Worm (Caenorhabditis elegans): ENCODE data around the gene ymel-1.

The ymel-1 gene

DNA sequence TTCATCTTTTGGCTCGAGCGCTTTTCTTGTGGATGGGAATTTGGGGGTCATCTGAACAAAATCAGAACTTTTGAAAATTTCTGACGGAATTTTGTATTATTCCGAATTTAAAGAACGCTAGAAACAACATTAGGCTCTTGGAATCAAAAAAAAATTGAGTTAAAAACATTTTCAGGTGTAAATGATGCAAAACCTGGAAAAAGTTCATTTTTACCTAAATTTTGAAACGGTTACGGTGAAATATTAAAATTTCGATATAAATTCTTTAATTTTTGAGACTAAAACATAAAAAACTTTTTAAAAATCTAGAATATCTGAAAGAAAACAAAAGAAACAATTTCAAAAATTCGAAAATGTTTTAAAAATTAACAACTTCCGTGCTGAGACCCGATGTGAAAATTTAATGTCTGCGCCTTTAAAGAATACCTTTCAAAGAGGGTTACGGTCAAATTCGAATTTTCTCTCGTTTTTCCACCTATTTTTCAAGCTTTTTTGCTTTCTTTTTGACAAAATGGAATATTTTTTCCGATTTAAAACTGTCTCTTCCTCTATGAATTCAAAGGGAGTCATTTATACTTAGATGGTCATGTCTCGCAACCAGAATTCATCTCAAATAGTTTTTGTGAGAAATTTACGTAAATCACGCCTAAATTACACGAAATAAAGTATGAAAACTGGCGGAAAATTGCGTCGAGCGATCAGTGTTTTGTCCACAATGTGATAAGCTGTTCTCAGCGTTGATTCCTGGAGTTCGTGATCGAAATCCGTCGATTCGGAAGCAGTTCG lies 26.6 kb downstream of the ymel-1 start, which contains the start of the genes H04D03.2 and ecps-2:
TSS of gene H04D03.2 (minus strand) at position 51 of the 786 bp plus-strand sequence.
TSS of gene ecps-2 (plus strand) at position 736 of the 786 bp plus-strand sequence.
- no peak for TF ChIP-seq ZK546.5 (tag; optimal IDR thresholded peaks at IDR 0.05)
- no peak for TF ChIP-seq Y48G9A.11 (GFP tag; IDR thresholded peaks at IDR 0.05)
- TF ChIP-seq ceh-82 (tag; optimal IDR thresholded peaks at IDR 0.05) = no peak
- peak in 1 of 2 experiments; percentile 66 for TF ChIP-seq unc-62 (GFP tag; optimal IDR thresholded peaks at IDR 0.05 in 1 of 2)
- TF ChIP-seq unc-62 (tag; optimal IDR thresholded peaks at IDR 0.05) = no peak
- no peak for TF ChIP-seq spr-3 (GFP tag; optimal IDR thresholded peaks at IDR 0.05)
- no peak for TF ChIP-seq daf-8 (GFP tag; IDR thresholded peaks at IDR 0.05)
- TF ChIP-seq ces-1 (GFP tag; optimal IDR thresholded peaks at IDR 0.05) = no peak
- TF ChIP-seq nhr-10 (tag; optimal IDR thresholded peaks at IDR 0.05) = no peak

ce11 chrIII:10446730-10447129 lies 30.8 kb downstream of the ymel-1 start, which contains the start of gene H04D03.7:
Gene H04D03.7 (minus strand): TSS chrIII:10446830.
- TF ChIP-seq ceh-82 (tag; optimal IDR thresholded peaks at IDR 0.05) (no peak), lin-38 (GFP tag; IDR thresholded peaks at IDR 0.05) (no peak), nhr-6 (tag; optimal IDR thresholded peaks at IDR 0.05) (no peak), hmg-1.1 (GFP tag; IDR thresholded peaks at IDR 0.05) (no peak), mes-2 (tag; optimal IDR thresholded peaks at IDR 0.05; ENCODE audit: poor library complexity, severe bottlenecking) (no peak), ama-1 (optimal IDR thresholded peaks at IDR 0.05) (no peak), R02D3.7 (tag; optimal IDR thresholded peaks at IDR 0.05) (no peak)

ce11 chrIII:10451012-10451411 lies 35.1 kb downstream of the ymel-1 start, which contains the start of gene H04D03.4:
Gene H04D03.4 (minus strand): TSS chrIII:10451112.
- TF ChIP-seq mdl-1 (tag; optimal IDR thresholded peaks at IDR 0.05) = no peak
- no peak for TF ChIP-seq nhr-77 (tag; optimal IDR thresholded peaks at IDR 0.05)
- TF ChIP-seq nhr-48 (tag; optimal IDR thresholded peaks at IDR 0.05) = no peak
- no peak for TF ChIP-seq daf-16 (GFP tag; optimal IDR thresholded peaks at IDR 0.05)
- no peak for TF ChIP-seq daf-16 (tag; optimal IDR thresholded peaks at IDR 0.05)
- no peak for TF ChIP-seq zfp-2 (tag; optimal IDR thresholded peaks at IDR 0.05)
- TF ChIP-seq F44E2.7 (GFP tag; IDR thresholded peaks at IDR 0.05) = no peak

DNA sequence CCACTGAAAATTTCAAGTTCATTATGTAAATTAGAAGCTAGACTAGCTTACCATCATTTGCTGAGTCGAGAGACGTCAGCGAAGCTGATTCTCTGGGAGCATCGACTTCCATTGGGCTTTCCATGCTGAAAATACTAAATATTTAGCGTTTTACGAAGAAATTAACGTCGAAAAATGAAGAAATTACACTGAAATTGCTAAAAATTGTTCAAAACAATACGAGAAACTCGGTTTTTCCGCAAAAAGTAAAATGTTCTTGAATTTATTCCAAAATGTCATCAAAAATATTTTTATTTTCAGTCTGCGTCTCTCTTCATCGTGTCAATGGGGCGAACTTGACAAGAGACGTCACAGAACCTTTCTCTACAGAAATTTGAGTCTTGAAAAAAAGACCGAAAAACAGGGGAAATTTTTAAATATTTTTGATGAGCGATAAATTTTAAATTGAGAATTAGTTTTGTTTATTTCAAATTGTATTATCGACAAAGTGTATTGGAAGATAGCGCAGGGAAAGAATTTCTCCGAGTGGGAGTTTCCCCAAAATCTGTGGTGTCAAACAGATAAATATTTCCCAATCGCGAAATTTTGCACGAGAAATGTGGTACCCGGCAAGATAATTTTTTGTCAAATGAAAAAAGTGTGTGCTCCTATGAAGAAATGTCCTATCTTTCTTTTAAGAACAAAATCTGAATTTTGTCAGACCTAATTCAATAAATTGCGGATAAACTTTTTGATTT lies 44.7 kb downstream of the ymel-1 start, which contains the start of gene ecps-1:
TSS of gene ecps-1 (minus strand) at position 125 of the 737 bp plus-strand sequence.
- TF ChIP-seq snpc-1.2 (GFP tag; IDR thresholded peaks at IDR 0.05) = 0 out of 2 replicates have a peak, but pooled peaks have one; percentile 38
- no peak for TF ChIP-seq set-16 (GFP tag; IDR thresholded peaks at IDR 0.05)
- TF ChIP-seq daf-12 (tag; optimal IDR thresholded peaks at IDR 0.05) = no peak
- peak; percentile 94 for TF ChIP-seq aha-1 (tag)
- peak; percentile 34; the same call in 1 of the 2 replicates for TF ChIP-seq lin-1 (GFP tag; IDR thresholded peaks at IDR 0.05)
- peak; percentile 98 for TF ChIP-seq mes-2 (tag; optimal IDR thresholded peaks at IDR 0.05; ENCODE audit: poor library complexity, severe bottlenecking)
- TF ChIP-seq ama-1 (optimal IDR thresholded peaks at IDR 0.05) = no peak
- TF ChIP-seq D1046.2 (GFP tag; IDR thresholded peaks at IDR 0.05) = no peak
- no peak for TF ChIP-seq T20F7.1 (GFP tag; optimal IDR thresholded peaks at IDR 0.05)
- TF ChIP-seq lin-39 (tag; optimal IDR thresholded peaks at IDR 0.05) = no peak
- no peak for TF ChIP-seq snpc-4 (tag; optimal IDR thresholded peaks at IDR 0.05)
- TF ChIP-seq F26F4.8 (GFP tag; conservative IDR thresholded peaks at IDR 0.05) = no peak
- no peak for TF ChIP-seq dmd-8 (GFP tag; IDR thresholded peaks at IDR 0.05)
- TF ChIP-seq skn-1 (tag; optimal IDR thresholded peaks at IDR 0.05) = no peak
- TF ChIP-seq nhr-237 (tag; optimal IDR thresholded peaks at IDR 0.05) = no peak
- peak; percentile 60 for TF ChIP-seq rbr-2 (tag; optimal IDR thresholded peaks at IDR 0.05)
- TF ChIP-seq nhr-111 (GFP tag; optimal IDR thresholded peaks at IDR 0.05) = no peak
- TF ChIP-seq F44E2.7 (GFP tag; IDR thresholded peaks at IDR 0.05) = no peak
- no peak for TF ChIP-seq ceh-62 (tag; optimal IDR thresholded peaks at IDR 0.05)
- TF ChIP-seq tag-97 (GFP tag; IDR thresholded peaks at IDR 0.05) = no peak
- TF ChIP-seq ceh-32 (tag; optimal IDR thresholded peaks at IDR 0.05; ENCODE audit: poor library complexity) = no peak
- TF ChIP-seq ceh-20 (GFP tag; IDR thresholded peaks at IDR 0.05) = peak; percentile 70; the same call in 1 of the 2 replicates
- no peak for TF ChIP-seq zfp-2 (tag; optimal IDR thresholded peaks at IDR 0.05)
- peak; percentile 77 for TF ChIP-seq ZK337.2 (GFP tag; IDR thresholded peaks at IDR 0.05)
- TF ChIP-seq T26A8.4 (GFP tag; IDR thresholded peaks at IDR 0.05) = peak; percentile 60
- peak; percentile 21 for TF ChIP-seq lir-3 (tag; optimal IDR thresholded peaks at IDR 0.05)
- no peak for TF ChIP-seq sdz-12 (GFP tag; optimal IDR thresholded peaks at IDR 0.05)

All from whole organism, L4 larva.